Worm (Caenorhabditis elegans) whole organism, late embryonic: ENCODE data around the gene clc-12.

Source experiments
- C38D4.7 ChIP-seq: fragments of 200-800 bp; sonication (Bioruptor generic); optimal IDR thresholded peaks from 2 replicates; lab custom pipeline; 2018; ENCODE audit warnings: mild to moderate bottlenecking, missing genetic modification characterization, moderate library complexity, missing compliant biosample characterization
- K02D7.2 ChIP-seq: sonication (generic microtip); optimal IDR thresholded peaks from 2 replicates; lab custom pipeline; 2017; ENCODE audit warnings: mild to moderate bottlenecking, missing genetic modification characterization, missing compliant biosample characterization
- K09A11.1 ChIP-seq: sonication (generic microtip); optimal IDR thresholded peaks from 2 replicates; lab custom pipeline; 2017; ENCODE audit warnings: antibody characterized with exemption, mild to moderate bottlenecking, missing genetic modification characterization, missing compliant biosample characterization; ENCODE audit not compliant: insufficient read depth
- T23F11.4 ChIP-seq: fragments of 200-800 bp; sonication (Bioruptor generic); optimal IDR thresholded peaks from 2 replicates; lab custom pipeline; 2018; ENCODE audit warnings: mild to moderate bottlenecking, missing genetic modification characterization, missing compliant biosample characterization
- Y22D7AL.16 ChIP-seq: sonication (generic microtip); optimal IDR thresholded peaks from 2 replicates; lab custom pipeline; 2016; ENCODE audit warnings: missing genetic modification characterization, missing compliant biosample characterization
- ama-1 ChIP-seq: fragments of 150-350 bp; optimal IDR thresholded peaks from 2 replicates; lab custom pipeline; 2014
- ceh-19 ChIP-seq: fragments of 200-800 bp; sonication (Bioruptor generic); optimal IDR thresholded peaks from 2 replicates; lab custom pipeline; 2018; ENCODE audit warnings: mild to moderate bottlenecking, missing genetic modification characterization, missing compliant biosample characterization
- ceh-22 ChIP-seq: sonication (generic microtip); optimal IDR thresholded peaks from 2 replicates; lab custom pipeline; 2017; ENCODE audit warnings: missing biosample characterization, missing genetic modification characterization
- ceh-24 ChIP-seq: sonication (generic microtip); optimal IDR thresholded peaks from 2 replicates; lab custom pipeline; 2016; ENCODE audit warnings: mild to moderate bottlenecking, missing genetic modification characterization, missing compliant biosample characterization
- ceh-31 ChIP-seq: sonication (generic microtip); optimal IDR thresholded peaks from 2 replicates; lab custom pipeline; 2016; ENCODE audit warnings: missing genetic modification characterization, missing compliant biosample characterization
- ceh-34 ChIP-seq: sonication (generic microtip); optimal IDR thresholded peaks from 2 replicates; lab custom pipeline; 2016; ENCODE audit warnings: mild to moderate bottlenecking, missing genetic modification characterization, missing compliant biosample characterization
- che-1 ChIP-seq: sonication (generic microtip); optimal IDR thresholded peaks from 2 replicates; lab custom pipeline; 2016; ENCODE audit warnings: mild to moderate bottlenecking, missing genetic modification characterization, missing compliant biosample characterization
- dmd-4 ChIP-seq: sonication (generic microtip); optimal IDR thresholded peaks from 2 replicates; lab custom pipeline; 2016; ENCODE audit warnings: borderline replicate concordance, missing genetic modification characterization, missing compliant biosample characterization
- dve-1 ChIP-seq: sonication (generic microtip); optimal IDR thresholded peaks from 2 replicates; lab custom pipeline; 2017; ENCODE audit warnings: antibody characterized with exemption, mild to moderate bottlenecking, missing genetic modification characterization, missing compliant biosample characterization
- elt-2 ChIP-seq: sonication (generic microtip); optimal IDR thresholded peaks from 2 replicates; lab custom pipeline; 2016; ENCODE audit warnings: missing genetic modification reagents, missing genetic modification characterization, missing compliant biosample characterization
- eyg-1 ChIP-seq: sonication (generic microtip); optimal IDR thresholded peaks from 2 replicates; lab custom pipeline; 2016; ENCODE audit warnings: missing genotype, missing genetic modification characterization, missing compliant biosample characterization
- fax-1 ChIP-seq: sonication (generic microtip); optimal IDR thresholded peaks from 2 replicates; lab custom pipeline; 2016; ENCODE audit warnings: missing genotype, missing genetic modification characterization, missing compliant biosample characterization
- fkh-6 ChIP-seq: sonication (generic microtip); optimal IDR thresholded peaks from 2 replicates; lab custom pipeline; 2016; ENCODE audit warnings: missing genetic modification characterization, missing compliant biosample characterization
- gmeb-2 ChIP-seq: sonication (generic microtip); optimal IDR thresholded peaks from 2 replicates; lab custom pipeline; 2016; ENCODE audit warnings: missing genetic modification characterization, inconsistent platforms, missing compliant biosample characterization
- hlh-6 ChIP-seq: sonication (generic microtip); optimal IDR thresholded peaks from 2 replicates; lab custom pipeline; 2016; ENCODE audit warnings: missing genotype, missing genetic modification characterization, missing compliant biosample characterization
- hlh-8 ChIP-seq: sonication (generic microtip); optimal IDR thresholded peaks from 2 replicates; lab custom pipeline; 2016; ENCODE audit warnings: missing genotype, missing genetic modification characterization, missing compliant biosample characterization
- lim-6 ChIP-seq: sonication (generic microtip); optimal IDR thresholded peaks from 2 replicates; lab custom pipeline; 2016; ENCODE audit warnings: missing genetic modification characterization, missing compliant biosample characterization
- madf-2 ChIP-seq: sonication (generic microtip); optimal IDR thresholded peaks from 2 replicates; lab custom pipeline; 2017; ENCODE audit warnings: missing genetic modification characterization, missing compliant biosample characterization
- nfya-1 ChIP-seq: sonication (generic microtip); optimal IDR thresholded peaks from 2 replicates; lab custom pipeline; 2017; ENCODE audit warnings: missing genetic modification characterization, mild to moderate bottlenecking, missing compliant biosample characterization, antibody characterized with exemption, moderate library complexity
- npax-4 ChIP-seq: sonication (generic microtip); optimal IDR thresholded peaks from 2 replicates; lab custom pipeline; 2016; ENCODE audit warnings: missing genetic modification characterization, missing compliant biosample characterization
- pag-3 ChIP-seq: sonication (generic microtip); optimal IDR thresholded peaks from 2 replicates; lab custom pipeline; 2016; ENCODE audit warnings: missing compliant biosample characterization, missing genetic modification characterization, borderline replicate concordance
- ref-2 ChIP-seq: sonication (generic microtip); optimal IDR thresholded peaks from 2 replicates; lab custom pipeline; 2016; ENCODE audit warnings: missing genetic modification characterization, missing compliant biosample characterization
- sdc-2 ChIP-seq: sonication (generic microtip); optimal IDR thresholded peaks from 2 replicates; lab custom pipeline; 2016; ENCODE audit warnings: missing genotype, missing genetic modification characterization, missing compliant biosample characterization
- sox-2 ChIP-seq: fragments of 200-800 bp; sonication (Bioruptor generic); IDR thresholded peaks from 2 replicates; pipeline ENCODE4 v1.3.6; 2022; ENCODE audit warnings: missing genetic modification reagents, missing genetic modification characterization, missing compliant biosample characterization
- sox-4 ChIP-seq: sonication (generic microtip); optimal IDR thresholded peaks from 2 replicates; lab custom pipeline; 2017; ENCODE audit warnings: mild to moderate bottlenecking, missing genetic modification characterization, inconsistent platforms, missing compliant biosample characterization
- syd-9 ChIP-seq: sonication (generic microtip); optimal IDR thresholded peaks from 2 replicates; lab custom pipeline; 2016; ENCODE audit warnings: mild to moderate bottlenecking, missing genetic modification characterization, moderate library complexity, missing compliant biosample characterization
- tbx-7 ChIP-seq: sonication (generic microtip); optimal IDR thresholded peaks from 2 replicates; lab custom pipeline; 2016; ENCODE audit warnings: missing genotype, missing genetic modification characterization, missing compliant biosample characterization
- ttx-3 ChIP-seq: sonication (generic microtip); optimal IDR thresholded peaks from 2 replicates; lab custom pipeline; 2016; ENCODE audit warnings: missing genetic modification reagents, missing genetic modification characterization, missing compliant biosample characterization
- unc-42 ChIP-seq: sonication (generic microtip); optimal IDR thresholded peaks from 2 replicates; lab custom pipeline; 2016; ENCODE audit warnings: missing genotype, missing genetic modification characterization, missing compliant biosample characterization
- unc-86 ChIP-seq: sonication (generic microtip); optimal IDR thresholded peaks from 2 replicates; lab custom pipeline; 2016; ENCODE audit warnings: missing genetic modification characterization, missing compliant biosample characterization
- ztf-16 ChIP-seq: sonication (generic microtip); optimal IDR thresholded peaks from 2 replicates; lab custom pipeline; 2017; ENCODE audit warnings: missing genetic modification characterization, missing compliant biosample characterization

clc-12 gene

ce11 chrV:17030430-17030829 lies 21.2 kb upstream of the clc-12 start:
- no peak for TF ChIP-seq ama-1

DNA sequence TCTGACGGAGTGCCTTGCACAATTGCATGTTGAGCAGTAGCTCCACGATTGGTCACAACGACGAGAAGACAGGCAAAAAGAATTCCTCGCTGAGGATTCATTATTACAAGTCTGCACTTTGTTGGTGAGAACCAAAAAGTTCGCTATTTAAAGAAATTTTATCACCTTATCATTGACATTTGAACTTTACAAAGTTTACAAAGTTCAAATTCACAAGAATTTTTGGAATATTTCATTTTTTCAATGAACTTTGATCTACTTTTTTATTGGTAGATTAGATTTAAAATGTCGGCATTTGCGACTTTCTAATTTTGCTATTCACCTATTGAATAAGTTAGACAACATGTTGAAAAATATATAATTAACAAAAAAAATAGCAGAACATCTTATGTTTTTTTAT lies 17.1 kb upstream of the clc-12 start, which contains the start of gene F49H6.15:
TSS of gene F49H6.15 (minus strand) at position 101 of the 400 bp plus-strand sequence.
- no peak for TF ChIP-seq ztf-16 (tag; lab: Kevin White, UChicago)
- TF ChIP-seq nfya-1 (tag; lab: Kevin White, UChicago): no peak
- TF ChIP-seq ttx-3 (tag; lab: Kevin White, UChicago): no peak
- TF ChIP-seq syd-9 (tag; lab: Kevin White, UChicago): no peak
- no peak for TF ChIP-seq ceh-19
- TF ChIP-seq lim-6 (tag; lab: Kevin White, UChicago): no peak
- TF ChIP-seq eyg-1 (tag; lab: Kevin White, UChicago): no peak
- TF ChIP-seq ref-2 (tag; lab: Kevin White, UChicago): no peak
- no peak for TF ChIP-seq unc-42 (tag; lab: Kevin White, UChicago)
- TF ChIP-seq sox-4 (tag; lab: Kevin White, UChicago): no peak
- TF ChIP-seq K09A11.1 (tag; lab: Kevin White, UChicago): no peak
- no peak for TF ChIP-seq npax-4 (tag; lab: Kevin White, UChicago)
- TF ChIP-seq K02D7.2 (tag; lab: Kevin White, UChicago): no peak
- no peak for TF ChIP-seq ama-1
- TF ChIP-seq sdc-2 (tag; lab: Kevin White, UChicago): no peak
- no peak for TF ChIP-seq hlh-8
- no peak for TF ChIP-seq madf-2 (tag; lab: Kevin White, UChicago)

ce11 chrV:17022613-17023322 lies 13.6 kb upstream of the clc-12 start, which contains the start of the genes F49H6.8 and F49H6.5:
F49H6.8 (minus strand) TSS chrV:17022663.
F49H6.5 (plus strand) TSS chrV:17023241.
- TF ChIP-seq sox-2 (GFP tag; lab: Robert Waterston, UW) (no peak), ref-2 (tag; lab: Kevin White, UChicago) (no peak), ceh-22 (no peak), dmd-4 (tag; lab: Kevin White, UChicago) (no peak), dve-1 (tag; lab: Kevin White, UChicago) (no peak), ceh-31 (tag; lab: Kevin White, UChicago) (no peak), elt-2 (tag; lab: Kevin White, UChicago) (no peak), C38D4.7 (GFP tag; lab: Kevin White, UChicago) (no peak), T23F11.4 (no peak), hlh-6 (tag; lab: Kevin White, UChicago) (no peak), sox-4 (tag; lab: Kevin White, UChicago) (no peak), che-1 (tag; lab: Kevin White, UChicago) (no peak), sdc-2 (tag; lab: Kevin White, UChicago) (no peak), ceh-34 (tag; lab: Kevin White, UChicago) (no peak), ama-1 (no peak), tbx-7 (tag; lab: Kevin White, UChicago) (no peak), gmeb-2 (tag; lab: Kevin White, UChicago) (no peak)

ce11 chrV:17022100-17022499 lies 12.9 kb upstream of the clc-12 start:
- TF ChIP-seq pag-3 (tag; lab: Kevin White, UChicago): peak; percentile 66

ce11 chrV:17021361-17021760 lies 12.2 kb upstream of the clc-12 start, which contains the start of gene F49H6.12:
F49H6.12 (minus strand) TSS chrV:17021461.
- TF ChIP-seq Y22D7AL.16 (tag; lab: Kevin White, UChicago) (no peak), fkh-6 (tag; lab: Kevin White, UChicago) (no peak), tbx-7 (tag; lab: Kevin White, UChicago) (no peak), fax-1 (tag; lab: Kevin White, UChicago) (no peak), sox-4 (tag; lab: Kevin White, UChicago) (no peak), eyg-1 (tag; lab: Kevin White, UChicago) (no peak), hlh-6 (tag; lab: Kevin White, UChicago) (no peak), gmeb-2 (tag; lab: Kevin White, UChicago) (no peak), ceh-24 (tag; lab: Kevin White, UChicago) (no peak), elt-2 (tag; lab: Kevin White, UChicago) (no peak), unc-86 (tag; lab: Kevin White, UChicago) (no peak)
